Worm (Caenorhabditis elegans): Measurements from ENCODE around the gene B0410.3.

- no peak for TF ChIP-seq snpc-4 (tag; optimal IDR thresholded peaks at IDR 0.05)
- TF ChIP-seq mep-1 (tag; optimal IDR thresholded peaks at IDR 0.05) = no peak
- no peak for TF ChIP-seq cnd-1 (tag; optimal IDR thresholded peaks at IDR 0.05)
- no peak for TF ChIP-seq nhr-237 (tag; optimal IDR thresholded peaks at IDR 0.05)
- TF ChIP-seq unc-39 (tag; optimal IDR thresholded peaks at IDR 0.05) = no peak
- TF ChIP-seq flh-1 (GFP tag; optimal IDR thresholded peaks at IDR 0.05) = no peak
- no peak for TF ChIP-seq nhr-12 (tag; optimal IDR thresholded peaks at IDR 0.05)
- no peak for TF ChIP-seq unc-62 (GFP tag; optimal IDR thresholded peaks at IDR 0.05)
- no peak for TF ChIP-seq zip-8 (tag; optimal IDR thresholded peaks at IDR 0.05)
- TF ChIP-seq lsy-2 (tag; optimal IDR thresholded peaks at IDR 0.05) = no peak
- no peak for TF ChIP-seq pha-4 (tag; optimal IDR thresholded peaks at IDR 0.05)
- TF ChIP-seq ces-1 (GFP tag; optimal IDR thresholded peaks at IDR 0.05) = no peak
- no peak for TF ChIP-seq nhr-76 (tag; optimal IDR thresholded peaks at IDR 0.05)
- no peak for TF ChIP-seq sptf-1 (tag; optimal IDR thresholded peaks at IDR 0.05)
Observed at ce11 chrX:2895646-2896045, 4.4 kb upstream of the B0410.3 start.
